Worm (Caenorhabditis elegans): ENCODE results near the gene far-1.

The far-1 gene

ce11 chrIII:9109726-9110125 is 28.7 kb upstream of the far-1 start:
- TF ChIP-seq elt-3 (tag; optimal IDR thresholded peaks at IDR 0.05) (no peak), lin-15B (tag; optimal IDR thresholded peaks at IDR 0.05) (no peak), fkh-2 (tag; optimal IDR thresholded peaks at IDR 0.05) (no peak), unc-62 (GFP tag; optimal IDR thresholded peaks at IDR 0.05) (no peak), fkh-10 (GFP tag; optimal IDR thresholded peaks at IDR 0.05) (no peak), fos-1 (tag; optimal IDR thresholded peaks at IDR 0.05) (no peak), mml-1 (tag; optimal IDR thresholded peaks at IDR 0.05) (no peak), nhr-43 (tag; optimal IDR thresholded peaks at IDR 0.05; ENCODE audit: poor library complexity, severe bottlenecking) (no peak), skn-1 (tag; optimal IDR thresholded peaks at IDR 0.05) (no peak), unc-39 (tag; optimal IDR thresholded peaks at IDR 0.05) (no peak), jun-1 (tag; optimal IDR thresholded peaks at IDR 0.05) (no peak), zag-1 (tag; optimal IDR thresholded peaks at IDR 0.05) (no peak), egl-5 (tag; optimal IDR thresholded peaks at IDR 0.05) (no peak), nhr-77 (tag; optimal IDR thresholded peaks at IDR 0.05) (no peak), ceh-16 (tag; optimal IDR thresholded peaks at IDR 0.05) (no peak), ceh-9 (tag; optimal IDR thresholded peaks at IDR 0.05) (no peak)

- TF ChIP-seq lin-39 (tag; optimal IDR thresholded peaks at IDR 0.05) (no peak), nhr-67 (tag; optimal IDR thresholded peaks at IDR 0.05) (no peak), daf-12 (tag; optimal IDR thresholded peaks at IDR 0.05) (no peak), unc-39 (tag; optimal IDR thresholded peaks at IDR 0.05) (no peak), unc-62 (GFP tag; optimal IDR thresholded peaks at IDR 0.05) (no peak), nhr-77 (tag; optimal IDR thresholded peaks at IDR 0.05) (no peak), fos-1 (tag; optimal IDR thresholded peaks at IDR 0.05) (no peak), nfya-1 (tag; optimal IDR thresholded peaks at IDR 0.05; ENCODE audit: insufficient read depth) (no peak), ceh-16 (tag; optimal IDR thresholded peaks at IDR 0.05) (no peak), eor-1 (tag; optimal IDR thresholded peaks at IDR 0.05) (no peak), mml-1 (tag; optimal IDR thresholded peaks at IDR 0.05) (no peak), lin-15B (tag; optimal IDR thresholded peaks at IDR 0.05) (no peak), nhr-11 (tag; optimal IDR thresholded peaks at IDR 0.05) (no peak), nhr-12 (tag; optimal IDR thresholded peaks at IDR 0.05) (no peak), nhr-237 (tag; optimal IDR thresholded peaks at IDR 0.05) (no peak)
Measured at ce11 chrIII:9109172-9109571, 28.2 kb upstream of the far-1 start, which contains the start of gene cya-1. Gene cya-1 (minus strand): TSS chrIII:9109272.

DNA sequence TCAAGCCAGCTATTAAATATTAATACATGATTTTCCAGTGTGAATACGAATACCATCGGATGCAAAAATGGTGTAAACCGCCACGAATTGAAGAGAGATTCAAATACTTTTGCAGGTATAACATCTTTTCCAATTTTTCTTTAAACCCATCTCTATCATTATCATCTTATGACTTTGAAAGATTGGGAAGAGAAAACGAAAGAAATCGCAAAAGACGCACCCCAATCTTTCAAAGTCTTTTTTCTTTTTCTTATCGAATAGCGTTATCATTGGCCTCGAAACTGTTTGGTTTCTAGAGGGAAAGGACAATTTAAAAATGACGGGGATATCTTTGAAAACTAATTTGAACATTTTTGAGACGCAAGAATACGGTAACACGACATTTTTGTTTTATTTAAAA is 24.7 kb upstream of the far-1 start:
- TF ChIP-seq eor-1 (tag; optimal IDR thresholded peaks at IDR 0.05) (no peak), elt-1 (tag; optimal IDR thresholded peaks at IDR 0.05) (no peak), elt-3 (tag; optimal IDR thresholded peaks at IDR 0.05) (no peak), nhr-12 (tag; optimal IDR thresholded peaks at IDR 0.05) (no peak), mdl-1 (tag; optimal IDR thresholded peaks at IDR 0.05) (no peak), jun-1 (tag; optimal IDR thresholded peaks at IDR 0.05) (no peak), nhr-25 (tag; optimal IDR thresholded peaks at IDR 0.05) (no peak)

DNA sequence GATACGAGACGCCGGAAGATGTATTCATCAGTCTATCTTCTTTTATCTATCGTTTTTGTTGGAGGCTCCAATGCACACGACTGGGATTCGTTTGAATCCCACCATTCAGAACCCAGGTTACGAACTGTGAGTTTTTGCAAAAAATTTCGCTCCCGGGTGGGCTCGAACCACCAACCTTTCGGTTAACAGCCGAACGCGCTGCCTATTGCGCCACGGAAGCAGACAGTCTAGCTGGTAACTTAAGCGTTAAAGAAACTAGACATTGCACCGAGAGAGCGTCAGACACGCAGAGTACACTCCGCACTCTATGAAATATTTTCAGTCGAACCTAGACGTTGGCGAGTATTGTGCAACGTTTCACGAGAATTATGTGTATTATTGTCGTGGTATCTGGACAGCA is 23.1 kb upstream of the far-1 start:
- TF ChIP-seq lin-39 (tag; optimal IDR thresholded peaks at IDR 0.05) (peak; percentile 19), eor-1 (tag; optimal IDR thresholded peaks at IDR 0.05) (no peak), jun-1 (tag; optimal IDR thresholded peaks at IDR 0.05) (no peak), nhr-12 (tag; optimal IDR thresholded peaks at IDR 0.05) (no peak), nhr-43 (tag; optimal IDR thresholded peaks at IDR 0.05; ENCODE audit: poor library complexity, severe bottlenecking) (peak; percentile 24), lsy-12 (tag; optimal IDR thresholded peaks at IDR 0.05) (peak; percentile 15), aly-2 (tag; optimal IDR thresholded peaks at IDR 0.05) (no peak), pqm-1 (tag; optimal IDR thresholded peaks at IDR 0.05) (peak; percentile 26), ama-1 (optimal IDR thresholded peaks at IDR 0.05) (peak; percentile 30), elt-2 (tag; optimal IDR thresholded peaks at IDR 0.05) (peak; percentile 34), nhr-25 (tag; optimal IDR thresholded peaks at IDR 0.05) (peak; percentile 9), skn-1 (tag; optimal IDR thresholded peaks at IDR 0.05) (peak; percentile 17)

DNA sequence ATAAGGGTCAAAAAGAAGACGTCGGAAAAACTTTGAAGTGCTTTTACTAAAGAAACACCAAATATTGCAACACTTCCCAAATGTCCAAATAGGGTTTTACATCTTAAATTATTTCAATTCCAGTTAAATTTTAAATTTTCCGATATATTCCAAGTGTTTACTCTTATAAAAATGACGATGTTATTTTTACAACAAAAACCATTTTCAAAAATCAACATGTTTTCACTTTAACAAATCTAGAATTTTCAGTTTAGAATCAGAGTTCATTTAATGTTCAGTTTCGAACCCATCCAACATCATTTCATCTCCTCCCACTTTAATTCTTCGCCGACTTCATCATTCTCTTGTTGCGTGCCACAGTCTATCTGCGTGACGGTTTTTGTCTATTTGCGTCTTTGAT is 22.7 kb upstream of the far-1 start, which contains the start of gene dos-1:
Gene dos-1 (plus strand): TSS at position 301 of the 400 bp plus-strand sequence.
- TF ChIP-seq mdl-1 (tag; optimal IDR thresholded peaks at IDR 0.05) (no peak), ceh-9 (tag; optimal IDR thresholded peaks at IDR 0.05) (no peak), ama-1 (optimal IDR thresholded peaks at IDR 0.05) (no peak)

ce11 chrIII:9101212-9101611 is 20.2 kb upstream of the far-1 start, which contains the start of gene ZK507.1:
Gene ZK507.1 (minus strand): TSS chrIII:9101312.
- TF ChIP-seq sea-2 (GFP tag; optimal IDR thresholded peaks at IDR 0.05) (no peak), ceh-82 (tag; optimal IDR thresholded peaks at IDR 0.05) (no peak), nhr-67 (tag; optimal IDR thresholded peaks at IDR 0.05) (no peak), R02D3.7 (tag; optimal IDR thresholded peaks at IDR 0.05) (no peak)
